Fruit fly (Drosophila melanogaster): Measurements from ENCODE around the gene CG10616.

Gene CG10616

dm6 chr3L:12517443-12518209 is 46.1 kb downstream of the CG10616 start:
- no peak for TF ChIP-seq bbx (GFP tag; IDR thresholded peaks at IDR 0.05; ENCODE audit: partially characterized antibody)
- TF ChIP-seq CG6654 (GFP tag; optimal IDR thresholded peaks at IDR 0.05): no peak
- 0 out of 3 replicates have a peak, but pooled peaks have one; percentile 58 for TF ChIP-seq CG11456 (GFP tag; IDR thresholded peaks at IDR 0.05)
- TF ChIP-seq trh (GFP tag; optimal IDR thresholded peaks at IDR 0.05): no peak
- TF ChIP-seq CG14710 (tag; optimal IDR thresholded peaks at IDR 0.05): no peak
- no peak for TF ChIP-seq lov (optimal IDR thresholded peaks at IDR 0.05)
- TF ChIP-seq lov (GFP tag; IDR thresholded peaks at IDR 0.05): no peak
- no peak for TF ChIP-seq Sin3A (optimal IDR thresholded peaks at IDR 0.05)
- peak; percentile 64 for TF ChIP-seq Ets65A (GFP tag)
- TF ChIP-seq lbe (GFP tag; optimal IDR thresholded peaks at IDR 0.05): no peak
- no peak for TF ChIP-seq az2 (GFP tag; optimal IDR thresholded peaks at IDR 0.05)
- no peak for TF ChIP-seq Sox102F (GFP tag; optimal IDR thresholded peaks at IDR 0.05)
- no peak for TF ChIP-seq twi (tag; optimal IDR thresholded peaks at IDR 0.05)
- TF ChIP-seq sens (GFP tag): peak; percentile 21
- TF ChIP-seq CG10274 (GFP tag; optimal IDR thresholded peaks at IDR 0.05): no peak
- 0 out of 2 replicates have a peak, but pooled peaks have one; percentile 22 for TF ChIP-seq Nf-YA (GFP tag; IDR thresholded peaks at IDR 0.05)
- no peak for TF ChIP-seq CG34376 (GFP tag; optimal IDR thresholded peaks at IDR 0.05)
- no peak for TF ChIP-seq CG11504 (tag; optimal IDR thresholded peaks at IDR 0.05)
- TF ChIP-seq Hand (GFP tag; optimal IDR thresholded peaks at IDR 0.05): no peak
- TF ChIP-seq CG9797 (GFP tag; optimal IDR thresholded peaks at IDR 0.05): no peak
- no peak for TF ChIP-seq B-H1 (GFP tag; IDR thresholded peaks at IDR 0.05)
- TF ChIP-seq CkIIα-i1 (GFP tag; IDR thresholded peaks at IDR 0.05): no peak
- TF ChIP-seq Ada2b (GFP tag; IDR thresholded peaks at IDR 0.05): no peak
- no peak for TF ChIP-seq CG18262 (tag; optimal IDR thresholded peaks at IDR 0.05)
- peak; percentile 16 for TF ChIP-seq CG8944 (GFP tag; optimal IDR thresholded peaks at IDR 0.05)
- no peak for TF ChIP-seq Sry-δ (GFP tag; optimal IDR thresholded peaks at IDR 0.05)
- TF ChIP-seq en (GFP tag; optimal IDR thresholded peaks at IDR 0.05): no peak
- no peak for TF ChIP-seq fd3F (GFP tag; optimal IDR thresholded peaks at IDR 0.05)
- no peak for TF ChIP-seq CG18599 (GFP tag; optimal IDR thresholded peaks at IDR 0.05)
- TF ChIP-seq Pdp1 (GFP tag; optimal IDR thresholded peaks at IDR 0.05): no peak
- 0 out of 2 replicates have a peak, but pooled peaks have one; percentile 12 for TF ChIP-seq al (GFP tag; IDR thresholded peaks at IDR 0.05)
- TF ChIP-seq CG5180 (GFP tag; optimal IDR thresholded peaks at IDR 0.05): no peak
- no peak for TF ChIP-seq dan (GFP tag; IDR thresholded peaks at IDR 0.05)
- no peak for TF ChIP-seq CG9727 (GFP tag; optimal IDR thresholded peaks at IDR 0.05)
- TF ChIP-seq CG1024 (GFP tag; IDR thresholded peaks at IDR 0.05): no peak
- no peak for TF ChIP-seq kay (GFP tag; optimal IDR thresholded peaks at IDR 0.05)
- TF ChIP-seq CG3281 (GFP tag; optimal IDR thresholded peaks at IDR 0.05): no peak
- TF ChIP-seq Taf1 (GFP tag; IDR thresholded peaks at IDR 0.05): no peak
- no peak for TF ChIP-seq Abd-B (GFP tag; optimal IDR thresholded peaks at IDR 0.05)
- no peak for TF ChIP-seq CG13775 (GFP tag; optimal IDR thresholded peaks at IDR 0.05)
- no peak for TF ChIP-seq Sry-β (GFP tag; optimal IDR thresholded peaks at IDR 0.05)
- TF ChIP-seq jigr1 (GFP tag; IDR thresholded peaks at IDR 0.05): no peak
- no peak for TF ChIP-seq CG11723 (GFP tag; optimal IDR thresholded peaks at IDR 0.05)
- no peak for TF ChIP-seq lola (GFP tag; optimal IDR thresholded peaks at IDR 0.05)
- TF ChIP-seq Gsc (GFP tag; IDR thresholded peaks at IDR 0.05): no peak
- TF ChIP-seq grau (tag; optimal IDR thresholded peaks at IDR 0.05): no peak
- TF ChIP-seq Dfd (GFP tag; optimal IDR thresholded peaks at IDR 0.05): peak in 1 of 2 experiments; percentile 81
- TF ChIP-seq CG2202 (tag; optimal IDR thresholded peaks at IDR 0.05): no peak
- TF ChIP-seq gro (GFP tag; optimal IDR thresholded peaks at IDR 0.05): no peak
- TF ChIP-seq Scr (GFP tag; IDR thresholded peaks at IDR 0.05; ENCODE audit: partially characterized antibody): no peak
